Worm (Caenorhabditis elegans) whole organism, L4 larva: Measurements from ENCODE around the gene K02H11.4.

Experiments
- nhr-77 ChIP-seq: fragments of 150-350 bp; optimal IDR thresholded peaks from 2 replicates; lab custom pipeline; 2014; ENCODE audit warnings: missing biosample characterization, missing genetic modification characterization
- unc-39 ChIP-seq: sonication (generic microtip); optimal IDR thresholded peaks from 2 replicates; lab custom pipeline; 2017; ENCODE audit warnings: missing biosample characterization, missing genetic modification characterization

DNA sequence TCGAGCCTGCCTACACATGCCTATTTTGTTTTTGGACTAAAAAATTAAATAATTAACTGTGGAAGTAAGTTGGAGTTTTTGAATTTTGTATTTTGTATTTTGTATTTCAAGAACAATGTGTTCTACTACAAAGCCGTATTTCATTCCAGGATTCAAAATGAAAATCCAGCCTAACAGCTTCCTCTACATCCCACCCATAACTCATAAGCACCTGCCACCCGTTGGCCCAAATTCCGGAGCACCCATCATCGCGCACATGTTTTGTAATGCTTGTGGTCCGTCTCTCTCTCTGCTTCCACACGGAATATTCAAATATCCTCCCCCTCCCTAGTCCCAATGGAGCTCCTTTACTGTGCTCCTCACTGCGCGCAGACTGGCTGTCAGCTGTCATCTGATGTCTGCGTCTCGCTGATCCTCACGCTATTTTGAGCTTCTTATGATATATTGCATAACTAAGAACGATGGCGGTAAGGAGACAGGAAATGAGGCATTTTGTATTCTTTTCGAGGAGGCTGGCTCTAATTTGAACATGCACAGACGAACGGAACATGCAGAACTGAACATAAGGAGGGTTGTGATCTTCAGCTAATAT is 44.5 kb upstream of the K02H11.4 start:
- no peak for TF ChIP-seq nhr-77 (tag; lab: Kevin White, UChicago)
- TF ChIP-seq unc-39, result no peak
